Fruit fly (Drosophila melanogaster): ENCODE data around the gene eg.

The eg gene

dm6 chr3L:21824725-21825353 is 16.3 kb downstream of the eg start, which contains the start of gene eIF2A:
TSS of gene eIF2A (plus strand) at chr3L:21824740.
- TF ChIP-seq EcR (GFP tag; optimal IDR thresholded peaks at IDR 0.05) (peak; percentile 36), CG17806 (tag; optimal IDR thresholded peaks at IDR 0.05) (peak; percentile 17), CG15710 (tag; optimal IDR thresholded peaks at IDR 0.05) (peak; percentile 17), Snoo (tag; optimal IDR thresholded peaks at IDR 0.05) (peak; percentile 51), CG10348 (GFP tag; IDR thresholded peaks at IDR 0.05) (no peak), Pif1B (GFP tag; optimal IDR thresholded peaks at IDR 0.05) (no peak), rn (GFP tag; IDR thresholded peaks at IDR 0.05) (no peak), gl (tag; optimal IDR thresholded peaks at IDR 0.05) (peak; percentile 2), CG13204 (GFP tag; optimal IDR thresholded peaks at IDR 0.05) (no peak), Pif1A (GFP tag; optimal IDR thresholded peaks at IDR 0.05) (no peak), CG4496 (GFP tag; IDR thresholded peaks at IDR 0.05) (peak; percentile 56; the same call in 2 of the 3 replicates), CG8159 (tag; optimal IDR thresholded peaks at IDR 0.05) (no peak), D1 (tag; optimal IDR thresholded peaks at IDR 0.05) (no peak), CG12605 (GFP tag; IDR thresholded peaks at IDR 0.05) (peak; percentile 32; the same call in 1 of the 2 replicates), CG32121 (GFP tag; IDR thresholded peaks at IDR 0.05) (0 out of 2 replicates have a peak, but pooled peaks have one; percentile 28), CG8301 (tag; optimal IDR thresholded peaks at IDR 0.05) (no peak), CG14655 (GFP tag; optimal IDR thresholded peaks at IDR 0.05) (no peak), CG34367 (tag; optimal IDR thresholded peaks at IDR 0.05) (no peak), CG9948 (tag; optimal IDR thresholded peaks at IDR 0.05) (no peak), fd96Ca (GFP tag; IDR thresholded peaks at IDR 0.05) (peak; percentile 38; the same call in 1 of the 3 replicates), Ets98B (GFP tag; IDR thresholded peaks at IDR 0.05) (peak; percentile 56)

- TF ChIP-seq CG34367 (tag; optimal IDR thresholded peaks at IDR 0.05) (no peak), fd96Ca (GFP tag; IDR thresholded peaks at IDR 0.05) (no peak), CG17806 (tag; optimal IDR thresholded peaks at IDR 0.05) (no peak), EcR (GFP tag; optimal IDR thresholded peaks at IDR 0.05) (no peak), CG32121 (GFP tag; IDR thresholded peaks at IDR 0.05) (no peak), Ets98B (GFP tag; IDR thresholded peaks at IDR 0.05) (no peak), CG10348 (GFP tag; IDR thresholded peaks at IDR 0.05) (no peak), CG8301 (tag; optimal IDR thresholded peaks at IDR 0.05) (no peak), CG13204 (GFP tag; optimal IDR thresholded peaks at IDR 0.05) (no peak)
Measured at dm6 chr3L:21827130-21827529, 18.6 kb downstream of the eg start.

DNA sequence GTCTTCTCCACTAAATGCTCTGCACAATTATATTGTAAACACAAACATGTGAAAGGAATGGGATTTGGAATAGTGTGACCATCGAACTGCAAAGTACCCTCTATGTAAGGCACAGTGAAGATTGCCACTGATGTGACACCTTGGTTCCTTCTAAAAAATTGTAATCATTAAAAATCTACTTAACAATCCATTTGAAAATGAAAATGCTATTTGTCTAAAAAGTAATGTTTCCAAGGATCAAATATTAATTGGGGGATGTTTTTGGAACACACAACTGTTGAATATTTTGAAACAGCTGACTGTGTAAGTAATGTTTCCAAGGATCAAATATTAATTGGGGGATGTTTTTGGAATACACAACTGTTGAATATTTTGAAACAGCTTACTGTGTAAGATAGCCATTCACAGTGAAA is 19.7 kb downstream of the eg start, which contains the start of gene CG32448:
CG32448 (minus strand) TSS at position 304 of the 413 bp plus-strand sequence.
- TF ChIP-seq gl (tag; optimal IDR thresholded peaks at IDR 0.05), result no peak
- no peak for TF ChIP-seq Pif1A (GFP tag; optimal IDR thresholded peaks at IDR 0.05)
- no peak for TF ChIP-seq CG10348 (GFP tag; IDR thresholded peaks at IDR 0.05)
- TF ChIP-seq CG15710 (tag; optimal IDR thresholded peaks at IDR 0.05), result peak; percentile 41
- no peak for TF ChIP-seq Pif1B (GFP tag; optimal IDR thresholded peaks at IDR 0.05)
- peak; percentile 61 for TF ChIP-seq CG17806 (tag; optimal IDR thresholded peaks at IDR 0.05)
- peak; percentile 62 for TF ChIP-seq rn (GFP tag; IDR thresholded peaks at IDR 0.05)
- no peak for TF ChIP-seq EcR (GFP tag; optimal IDR thresholded peaks at IDR 0.05)
- no peak for TF ChIP-seq CG14655 (GFP tag; optimal IDR thresholded peaks at IDR 0.05)
- TF ChIP-seq CG32121 (GFP tag; IDR thresholded peaks at IDR 0.05), result peak; percentile 68
- no peak for TF ChIP-seq fd96Ca (GFP tag; IDR thresholded peaks at IDR 0.05)
- TF ChIP-seq CG13204 (GFP tag; optimal IDR thresholded peaks at IDR 0.05), result no peak
- peak; percentile 47 for TF ChIP-seq CG34367 (tag; optimal IDR thresholded peaks at IDR 0.05)
- peak; percentile 78 for TF ChIP-seq CG4496 (GFP tag; IDR thresholded peaks at IDR 0.05)
- TF ChIP-seq CG9948 (tag; optimal IDR thresholded peaks at IDR 0.05), result peak; percentile 9
- peak; percentile 65 for TF ChIP-seq CG12605 (GFP tag; IDR thresholded peaks at IDR 0.05)
- no peak for TF ChIP-seq D1 (tag; optimal IDR thresholded peaks at IDR 0.05)
- TF ChIP-seq Ets98B (GFP tag; IDR thresholded peaks at IDR 0.05), result peak; percentile 60
- TF ChIP-seq Snoo (tag; optimal IDR thresholded peaks at IDR 0.05), result no peak
- peak; percentile 56 for TF ChIP-seq CG8159 (tag; optimal IDR thresholded peaks at IDR 0.05)
- TF ChIP-seq CG8301 (tag; optimal IDR thresholded peaks at IDR 0.05), result peak; percentile 55

- TF ChIP-seq Ets98B (GFP tag; IDR thresholded peaks at IDR 0.05), result no peak
- no peak for TF ChIP-seq CG10348 (GFP tag; IDR thresholded peaks at IDR 0.05)
- TF ChIP-seq fd96Ca (GFP tag; IDR thresholded peaks at IDR 0.05), result no peak
- no peak for TF ChIP-seq EcR (GFP tag; optimal IDR thresholded peaks at IDR 0.05)
- no peak for TF ChIP-seq gl (tag; optimal IDR thresholded peaks at IDR 0.05)
- no peak for TF ChIP-seq CG15710 (tag; optimal IDR thresholded peaks at IDR 0.05)
- no peak for TF ChIP-seq CG17806 (tag; optimal IDR thresholded peaks at IDR 0.05)
- no peak for TF ChIP-seq CG8301 (tag; optimal IDR thresholded peaks at IDR 0.05)
- no peak for TF ChIP-seq Pif1A (GFP tag; optimal IDR thresholded peaks at IDR 0.05)
- no peak for TF ChIP-seq CG4496 (GFP tag; IDR thresholded peaks at IDR 0.05)
- no peak for TF ChIP-seq CG32121 (GFP tag; IDR thresholded peaks at IDR 0.05)
- no peak for TF ChIP-seq CG14655 (GFP tag; optimal IDR thresholded peaks at IDR 0.05)
- no peak for TF ChIP-seq CG34367 (tag; optimal IDR thresholded peaks at IDR 0.05)
- no peak for TF ChIP-seq Pif1B (GFP tag; optimal IDR thresholded peaks at IDR 0.05)
- no peak for TF ChIP-seq D1 (tag; optimal IDR thresholded peaks at IDR 0.05)
- TF ChIP-seq Snoo (tag; optimal IDR thresholded peaks at IDR 0.05), result no peak
- no peak for TF ChIP-seq CG12605 (GFP tag; IDR thresholded peaks at IDR 0.05)
Measured at dm6 chr3L:21830125-21830524, 21.6 kb downstream of the eg start.

DNA sequence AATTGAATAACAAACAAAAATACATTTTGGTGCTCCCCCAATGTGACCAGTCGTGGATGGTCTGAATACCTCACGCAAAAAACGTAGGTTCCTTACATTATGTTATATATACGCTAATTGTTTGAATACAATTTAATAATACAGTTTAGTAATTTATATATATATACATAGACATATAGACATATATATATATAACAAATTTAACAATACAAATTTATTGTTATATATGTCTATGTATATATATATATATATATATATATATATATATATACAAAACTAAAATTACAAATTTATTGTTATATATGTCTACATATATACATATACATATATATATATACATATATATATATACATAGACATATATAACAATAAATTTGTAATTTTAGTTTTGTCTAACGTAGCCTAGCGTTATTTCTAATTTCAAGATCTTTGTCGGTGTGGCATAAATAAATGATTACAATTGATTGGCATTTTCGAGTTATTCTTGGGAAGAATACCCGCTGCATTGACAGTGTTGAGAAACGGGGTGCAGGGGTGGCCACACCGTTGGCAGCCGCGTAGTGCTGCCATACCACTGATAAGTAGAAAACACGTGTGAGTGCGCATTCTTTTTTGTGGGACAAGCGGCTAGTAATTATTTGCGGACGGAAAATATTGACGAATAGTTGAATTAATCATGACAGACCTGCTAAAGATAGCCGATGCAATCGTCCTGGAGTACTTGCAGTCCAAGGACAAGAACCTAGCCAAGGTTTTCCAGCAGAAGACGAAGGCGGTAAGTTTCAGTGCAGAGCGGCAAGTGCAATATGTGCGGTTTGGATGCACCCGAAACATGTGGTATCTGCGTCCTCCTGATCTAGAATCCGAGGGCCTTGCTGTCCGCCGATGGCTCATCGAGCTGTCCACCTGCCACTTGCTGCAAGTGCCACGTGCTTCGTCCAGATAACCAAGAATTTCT is 24.0 kb downstream of the eg start, which contains the start of the genes CG7148 and Nopp140:
CG7148 (minus strand) TSS at position 51 of the 958 bp plus-strand sequence.
Nopp140 (plus strand) TSS at position 572 of the 958 bp plus-strand sequence.
- TF ChIP-seq CG8301 (tag; optimal IDR thresholded peaks at IDR 0.05) (peak; percentile 46), CG4496 (GFP tag; IDR thresholded peaks at IDR 0.05) (peak; percentile 71), D1 (tag; optimal IDR thresholded peaks at IDR 0.05) (no peak), fd96Ca (GFP tag; IDR thresholded peaks at IDR 0.05) (peak; percentile 69; the same call in 2 of the 3 replicates), CG15710 (tag; optimal IDR thresholded peaks at IDR 0.05) (peak; percentile 37), CG14655 (GFP tag; optimal IDR thresholded peaks at IDR 0.05) (no peak), EcR (GFP tag; optimal IDR thresholded peaks at IDR 0.05) (no peak), CG12605 (GFP tag; IDR thresholded peaks at IDR 0.05) (no peak), Snoo (tag; optimal IDR thresholded peaks at IDR 0.05) (peak; percentile 39), rn (GFP tag; IDR thresholded peaks at IDR 0.05) (0 out of 2 replicates have a peak, but pooled peaks have one; percentile 26), Ets98B (GFP tag; IDR thresholded peaks at IDR 0.05) (peak; percentile 38), CG34367 (tag; optimal IDR thresholded peaks at IDR 0.05) (peak; percentile 42), CG13204 (GFP tag; optimal IDR thresholded peaks at IDR 0.05) (no peak), Pif1B (GFP tag; optimal IDR thresholded peaks at IDR 0.05) (no peak), Pif1A (GFP tag; optimal IDR thresholded peaks at IDR 0.05) (no peak), CG17806 (tag; optimal IDR thresholded peaks at IDR 0.05) (peak; percentile 57), CG32121 (GFP tag; IDR thresholded peaks at IDR 0.05) (peak; percentile 62; the same call in 1 of the 2 replicates), gl (tag; optimal IDR thresholded peaks at IDR 0.05) (no peak), CG8159 (tag; optimal IDR thresholded peaks at IDR 0.05) (peak; percentile 52), CG9948 (tag; optimal IDR thresholded peaks at IDR 0.05) (peak; percentile 35), CG10348 (GFP tag; IDR thresholded peaks at IDR 0.05) (no peak)

Measured in whole organism, pupa.